Fruit fly (Drosophila melanogaster): Measurements from ENCODE around the gene CG15580.

DNA sequence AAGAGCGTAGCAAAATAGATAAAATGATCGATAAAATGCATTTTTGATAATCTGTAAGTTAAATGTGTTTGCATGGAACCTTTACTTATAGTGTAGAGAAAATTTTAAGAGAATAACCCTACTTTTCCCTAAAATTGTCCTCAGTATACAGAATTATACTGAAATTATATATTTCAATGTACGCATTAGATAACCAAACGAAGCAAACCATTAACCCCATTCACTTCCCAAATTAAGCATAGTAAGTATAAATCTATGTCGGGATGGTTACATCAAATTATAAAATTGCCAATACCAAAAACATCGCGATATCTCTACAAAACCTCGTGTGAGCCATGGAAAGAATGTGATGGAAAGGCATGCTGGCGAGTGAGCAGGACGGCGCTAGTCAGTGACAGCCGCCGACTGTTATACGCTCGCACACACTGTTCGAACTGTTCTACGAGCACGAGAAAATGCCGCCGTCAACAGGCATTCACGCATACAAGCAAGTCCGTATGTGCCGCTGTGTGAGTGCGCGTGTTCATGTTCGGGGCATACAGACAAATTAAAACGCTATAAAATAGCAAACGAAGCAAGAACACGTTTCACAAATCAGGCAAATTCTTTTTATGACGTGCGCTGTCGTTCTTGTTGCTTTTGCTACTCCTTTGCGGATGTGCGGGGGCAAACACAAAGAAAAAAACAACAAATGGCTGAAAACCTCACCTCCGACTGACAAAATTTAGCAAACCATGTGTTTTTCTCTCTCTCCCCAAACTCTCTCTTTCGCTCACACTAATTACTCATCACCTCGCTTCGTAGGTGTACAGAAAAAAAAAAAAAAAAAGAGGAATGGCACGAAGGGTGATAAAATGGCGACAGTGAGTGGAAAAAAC lies 50.0 kb downstream of the CG15580 start:
- TF ChIP-seq cnc (optimal IDR thresholded peaks at IDR 0.05) (no peak), CG11617 (GFP tag; optimal IDR thresholded peaks at IDR 0.05) (no peak), Clk (GFP tag; optimal IDR thresholded peaks at IDR 0.05) (no peak), bab1 (GFP tag; optimal IDR thresholded peaks at IDR 0.05) (peak; percentile 27), Mnt (GFP tag; optimal IDR thresholded peaks at IDR 0.05) (peak; percentile 99), toe (GFP tag; optimal IDR thresholded peaks at IDR 0.05) (no peak), tj (GFP tag; optimal IDR thresholded peaks at IDR 0.05) (peak; percentile 97), cic (GFP tag; optimal IDR thresholded peaks at IDR 0.05) (peak; percentile 83), CG7045 (GFP tag; optimal IDR thresholded peaks at IDR 0.05) (no peak), CG7101 (tag; optimal IDR thresholded peaks at IDR 0.05) (peak; percentile 11), Crg-1 (GFP tag; optimal IDR thresholded peaks at IDR 0.05) (no peak), CG5204 (GFP tag; optimal IDR thresholded peaks at IDR 0.05) (peak; percentile 37)
